Fruit fly (Drosophila melanogaster) whole organism, adult: ENCODE results near the gene CG7071.

Experiments
- CG14711 ChIP-seq: fragments of 200-800 bp; sonication (Bioruptor generic); optimal IDR thresholded peaks from 2 replicates; lab custom pipeline; 2018; ENCODE audit warnings: missing biosample characterization, mild to moderate bottlenecking, missing genetic modification characterization, moderate library complexity
- Hr96 ChIP-seq: fragments of 200-800 bp; sonication (Bioruptor generic); optimal IDR thresholded peaks from 2 replicates; lab custom pipeline; 2016; ENCODE audit warnings: missing biosample characterization, missing genetic modification characterization
- cnc ChIP-seq, 2 experiments: fragments of >200 bp; optimal IDR thresholded peaks; 2 replicates each; lab custom pipeline; 2017
- kay ChIP-seq: fragments of 200-800 bp; sonication (Bioruptor generic); peaks from one replicate; lab custom pipeline; 2016; ENCODE audit warnings: missing biosample characterization, missing genetic modification characterization, borderline replicate concordance
- toe ChIP-seq: fragments of 200-800 bp; sonication (Bioruptor generic); optimal IDR thresholded peaks from 2 replicates; lab custom pipeline; 2016; ENCODE audit warnings: missing biosample characterization, missing genetic modification characterization

dm6 chr3R:22342151-22342550 lies 20.3 kb upstream of the CG7071 start, which contains the start of gene CG5386:
- no peak for TF ChIP-seq CG14711 (tag; lab: Kevin White, UChicago)
- no peak for TF ChIP-seq cnc (optimal IDR thresholded peaks at IDR 0.05; lab: Kevin White, UChicago)
- no peak for TF ChIP-seq kay (GFP tag; lab: Kevin White, UChicago)
- no peak for TF ChIP-seq Hr96 (GFP tag; lab: Kevin White, UChicago)
- no peak for TF ChIP-seq toe (GFP tag; lab: Kevin White, UChicago)
